Fruit fly (Drosophila melanogaster) whole organism, wandering third instar larva: ENCODE data around the gene BCAS2.

ENCODE experiments used
- Hr78 ChIP-seq: fragments of >200 bp; optimal IDR thresholded peaks from 2 replicates; lab custom pipeline; 2017; ENCODE audit warnings: missing biosample characterization, missing genetic modification characterization
- Sp1 ChIP-seq: fragments of 200-800 bp; sonication (Bioruptor generic); optimal IDR thresholded peaks from 3 replicates; lab custom pipeline; 2019; ENCODE audit warnings: missing biosample characterization, mild to moderate bottlenecking, missing genetic modification characterization, moderate library complexity
- h ChIP-seq: fragments of 200-800 bp; sonication (Bioruptor generic); optimal IDR thresholded peaks from 3 replicates; lab custom pipeline; 2016; ENCODE audit warnings: missing biosample characterization, mild to moderate bottlenecking, missing genetic modification characterization
- pan ChIP-seq: fragments of >200 bp; optimal IDR thresholded peaks from 2 replicates; lab custom pipeline; 2017
- rgr ChIP-seq: fragments of 200-800 bp; sonication (Bioruptor generic); optimal IDR thresholded peaks from 3 replicates; lab custom pipeline; 2016; ENCODE audit warnings: missing biosample characterization, mild to moderate bottlenecking, missing genetic modification characterization

DNA sequence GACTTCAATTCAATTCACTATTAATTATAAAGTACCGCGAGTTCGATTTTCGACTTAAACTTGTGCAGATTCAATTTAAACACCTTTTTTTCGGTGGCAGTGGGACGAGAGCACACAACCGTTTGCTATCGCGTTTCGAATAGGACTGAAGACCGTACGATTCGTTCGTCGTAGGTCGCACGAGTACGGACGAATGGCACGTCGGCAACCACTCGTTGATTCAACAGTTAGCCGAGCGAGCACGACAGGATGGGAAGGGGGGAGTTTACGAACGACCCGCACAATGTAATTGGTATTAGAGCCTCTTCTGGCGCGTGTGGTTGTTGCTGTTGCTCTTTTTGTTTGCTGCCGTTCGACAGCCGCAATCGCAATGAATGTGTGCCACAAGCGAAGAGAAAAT, 16.5 kb downstream of the BCAS2 start, which contains the start of gene CG34353:
- TF ChIP-seq rgr (GFP tag; lab: Kevin White, UChicago) (no peak), Sp1 (no peak), Hr78 (no peak), h (GFP tag; lab: Kevin White, UChicago) (no peak), pan (no peak)
